Worm (Caenorhabditis elegans): ENCODE data around the gene tkr-3.

ce11 chrIV:5088814-5089322, 33.0 kb downstream of the tkr-3 start, which contains the start of gene ivd-1:
- TF ChIP-seq unc-62 (GFP tag; optimal IDR thresholded peaks at IDR 0.05) (no peak), blmp-1 (tag; optimal IDR thresholded peaks at IDR 0.05) (no peak), unc-39 (tag; optimal IDR thresholded peaks at IDR 0.05) (no peak), M03D4.4 (tag; optimal IDR thresholded peaks at IDR 0.05) (no peak), ces-1 (GFP tag; optimal IDR thresholded peaks at IDR 0.05) (no peak), nhr-237 (tag; optimal IDR thresholded peaks at IDR 0.05) (no peak), lin-13 (tag; optimal IDR thresholded peaks at IDR 0.05) (no peak), ztf-11 (tag; optimal IDR thresholded peaks at IDR 0.05) (no peak), lin-32 (GFP tag; optimal IDR thresholded peaks at IDR 0.05) (no peak), mep-1 (tag; optimal IDR thresholded peaks at IDR 0.05) (no peak), nhr-76 (tag; optimal IDR thresholded peaks at IDR 0.05) (no peak), sptf-1 (tag; optimal IDR thresholded peaks at IDR 0.05) (no peak), ceh-43 (GFP tag; optimal IDR thresholded peaks at IDR 0.05) (no peak)
